Fruit fly (Drosophila melanogaster) whole organism, embryonic: ENCODE data around the gene Pisd.

Experiments used
- ATbp ChIP-seq: fragments of 200-800 bp; sonication (Bioruptor generic); optimal IDR thresholded peaks from 2 replicates; lab custom pipeline; 2017; ENCODE audit warnings: missing biosample characterization, mild to moderate bottlenecking, missing genetic modification characterization, missing genetic modification reagents
- Ada2b ChIP-seq: fragments of 200-800 bp; sonication (Bioruptor generic); IDR thresholded peaks from 2 replicates; pipeline ENCODE4 v1.3.6; 2022; ENCODE audit warnings: missing biosample characterization, missing genetic modification characterization
- BtbVII ChIP-seq: fragments of 200-800 bp; sonication (Bioruptor generic); optimal IDR thresholded peaks from 3 replicates; lab custom pipeline; 2017; ENCODE audit warnings: missing biosample characterization, mild to moderate bottlenecking, missing genetic modification characterization
- CG10267 ChIP-seq: fragments of 200-800 bp; sonication (Bioruptor generic); optimal IDR thresholded peaks from 2 replicates; lab custom pipeline; 2018; ENCODE audit warnings: missing biosample characterization, mild to moderate bottlenecking, missing genetic modification characterization, moderate library complexity
- CG1233 ChIP-seq: fragments of 200-800 bp; sonication (Bioruptor generic); optimal IDR thresholded peaks from 4 replicates; lab custom pipeline; 2018; ENCODE audit warnings: missing biosample characterization, mild to moderate bottlenecking, missing genetic modification characterization
- CG13296 ChIP-seq: fragments of 200-800 bp; sonication (Bioruptor generic); optimal IDR thresholded peaks from 3 replicates; lab custom pipeline; 2018; ENCODE audit warnings: missing biosample characterization, mild to moderate bottlenecking, missing genetic modification characterization
- CG1602 ChIP-seq: fragments of 200-800 bp; sonication (Bioruptor generic); optimal IDR thresholded peaks from 3 replicates; lab custom pipeline; 2016; ENCODE audit warnings: missing biosample characterization, missing genetic modification characterization
- CG1603 ChIP-seq: fragments of 200-800 bp; sonication (Bioruptor generic); optimal IDR thresholded peaks from 2 replicates; lab custom pipeline; 2019; ENCODE audit warnings: missing biosample characterization, mild to moderate bottlenecking, missing genetic modification characterization, moderate library complexity
- CG17328 ChIP-seq: fragments of 200-800 bp; sonication (Bioruptor generic); IDR thresholded peaks from 2 replicates; pipeline ENCODE4 v1.3.6; 2022; ENCODE audit warnings: missing biosample characterization, missing genetic modification characterization
- CG18599 ChIP-seq: fragments of 200-800 bp; sonication (Bioruptor generic); optimal IDR thresholded peaks from 3 replicates; lab custom pipeline; 2017; ENCODE audit warnings: missing biosample characterization, missing genetic modification characterization, mild to moderate bottlenecking, moderate library complexity, missing genetic modification reagents
- CG42726 ChIP-seq: fragments of 200-800 bp; sonication (Bioruptor generic); IDR thresholded peaks from 2 replicates; pipeline ENCODE4 v1.3.6; 2022; ENCODE audit warnings: missing biosample characterization, missing genetic modification characterization; ENCODE audit not compliant: partially characterized antibody
- CG4404 ChIP-seq: fragments of 200-800 bp; sonication (Bioruptor generic); IDR thresholded peaks from 2 replicates; pipeline ENCODE4 v1.3.6; 2022; ENCODE audit warnings: missing biosample characterization, missing genetic modification characterization
- CG4424 ChIP-seq: fragments of 200-800 bp; sonication (Bioruptor generic); optimal IDR thresholded peaks from 3 replicates; lab custom pipeline; 2016; ENCODE audit warnings: missing biosample characterization, missing genetic modification characterization
- CG4730 ChIP-seq: fragments of 200-800 bp; sonication (Bioruptor generic); IDR thresholded peaks from 2 replicates; pipeline ENCODE4 v1.3.6; 2022; ENCODE audit warnings: missing biosample characterization, missing genetic modification characterization
- CG7963 ChIP-seq: fragments of 200-800 bp; sonication (Bioruptor generic); IDR thresholded peaks from 3 replicates; pipeline ENCODE4 v1.3.6; 2022; ENCODE audit warnings: missing biosample characterization, missing genetic modification characterization; ENCODE audit not compliant: partially characterized antibody
- CG9609 ChIP-seq: fragments of 200-800 bp; sonication (Bioruptor generic); optimal IDR thresholded peaks from 3 replicates; lab custom pipeline; 2016; ENCODE audit warnings: missing biosample characterization, missing genetic modification characterization
- CG9797 ChIP-seq: fragments of 200-800 bp; sonication (Bioruptor generic); optimal IDR thresholded peaks from 3 replicates; lab custom pipeline; 2018; ENCODE audit warnings: missing biosample characterization, mild to moderate bottlenecking, missing genetic modification characterization
- CkIIα-i1 ChIP-seq: fragments of 200-800 bp; sonication (Bioruptor generic); IDR thresholded peaks from 2 replicates; pipeline ENCODE4 v1.3.6; 2022; ENCODE audit warnings: missing biosample characterization, missing genetic modification characterization
- CoRest ChIP-seq: fragments of 200-800 bp; sonication (Bioruptor generic); optimal IDR thresholded peaks from 3 replicates; lab custom pipeline; 2018; ENCODE audit warnings: missing biosample characterization, mild to moderate bottlenecking, missing genetic modification characterization, moderate library complexity
- ERR ChIP-seq: fragments of 200-800 bp; sonication (Bioruptor generic); optimal IDR thresholded peaks from 2 replicates; lab custom pipeline; 2016; ENCODE audit warnings: missing biosample characterization, missing genetic modification characterization
- Ets97D ChIP-seq: fragments of 200-800 bp; sonication (Bioruptor generic); optimal IDR thresholded peaks from 3 replicates; lab custom pipeline; 2016; ENCODE audit warnings: missing biosample characterization, missing genetic modification characterization
- Gug ChIP-seq: fragments of 200-800 bp; sonication (Bioruptor generic); IDR thresholded peaks from 4 replicates; pipeline ENCODE4 v1.3.6; 2022; ENCODE audit warnings: missing biosample characterization, missing genetic modification characterization
- H15 ChIP-seq: fragments of 200-800 bp; sonication (Bioruptor generic); IDR thresholded peaks from 3 replicates; pipeline ENCODE4 v1.3.6; 2022; ENCODE audit warnings: missing biosample characterization, missing genetic modification characterization
- HLHmδ ChIP-seq: fragments of 200-800 bp; sonication (Bioruptor generic); optimal IDR thresholded peaks from 2 replicates; lab custom pipeline; 2018; ENCODE audit warnings: missing biosample characterization, mild to moderate bottlenecking, missing genetic modification characterization, moderate library complexity
- Max ChIP-seq: fragments of 200-800 bp; sonication (Bioruptor generic); optimal IDR thresholded peaks from 2 replicates; lab custom pipeline; 2016; ENCODE audit warnings: missing biosample characterization, mild to moderate bottlenecking, missing genetic modification characterization
- Myb ChIP-seq: fragments of 200-800 bp; sonication (Bioruptor generic); optimal IDR thresholded peaks from 2 replicates; lab custom pipeline; 2016; ENCODE audit warnings: missing biosample characterization, missing genetic modification characterization
- NC2α ChIP-seq: fragments of 200-800 bp; sonication (Bioruptor generic); optimal IDR thresholded peaks from 2 replicates; lab custom pipeline; 2016; ENCODE audit warnings: missing biosample characterization, missing genetic modification characterization
- PHDP ChIP-seq: fragments of 200-800 bp; sonication (Bioruptor generic); optimal IDR thresholded peaks from 3 replicates; lab custom pipeline; 2018; ENCODE audit warnings: missing biosample characterization, mild to moderate bottlenecking, missing genetic modification characterization, moderate library complexity
- ab ChIP-seq: fragments of 200-800 bp; sonication (Bioruptor generic); optimal IDR thresholded peaks from 2 replicates; lab custom pipeline; 2016; ENCODE audit warnings: missing biosample characterization, missing genetic modification characterization
- btn ChIP-seq: fragments of 200-800 bp; sonication (Bioruptor generic); optimal IDR thresholded peaks from 2 replicates; lab custom pipeline; 2016; ENCODE audit warnings: missing biosample characterization, missing genetic modification characterization
- caup ChIP-seq: fragments of 200-800 bp; sonication (Bioruptor generic); optimal IDR thresholded peaks from 3 replicates; lab custom pipeline; 2017; ENCODE audit warnings: missing biosample characterization, mild to moderate bottlenecking, missing genetic modification characterization, moderate library complexity; ENCODE audit not compliant: severe bottlenecking
- dpn ChIP-seq, 2 experiments: fragments of 200-800 bp; sonication (Bioruptor generic); optimal IDR thresholded peaks; 3 replicates each; lab custom pipeline; 2016; ENCODE audit warnings: missing biosample characterization in 2 of 2, missing genetic modification characterization in 2 of 2
- esg ChIP-seq: fragments of 200-800 bp; sonication (Bioruptor generic); conservative IDR thresholded peaks from 2 replicates; pipeline ENCODE4 v1.3.6; 2022; ENCODE audit warnings: missing biosample characterization, missing genetic modification characterization
- hbn ChIP-seq: fragments of 200-800 bp; sonication (Bioruptor generic); IDR thresholded peaks from 2 replicates; pipeline ENCODE4 v1.3.6; 2022; ENCODE audit warnings: missing biosample characterization, missing genetic modification characterization; ENCODE audit not compliant: partially characterized antibody
- ken ChIP-seq: fragments of 200-800 bp; sonication (Bioruptor generic); IDR thresholded peaks from 3 replicates; pipeline ENCODE4 v1.3.6; 2022; ENCODE audit warnings: missing biosample characterization, missing genetic modification characterization
- nmo ChIP-seq: fragments of 200-800 bp; sonication (Bioruptor generic); optimal IDR thresholded peaks from 2 replicates; lab custom pipeline; 2018; ENCODE audit warnings: missing biosample characterization, mild to moderate bottlenecking, missing genetic modification characterization, moderate library complexity
- org-1 ChIP-seq: fragments of 200-800 bp; sonication (Bioruptor generic); optimal IDR thresholded peaks from 2 replicates; lab custom pipeline; 2017; ENCODE audit warnings: missing biosample characterization, missing genetic modification characterization
- pfk ChIP-seq: fragments of 200-800 bp; sonication (Bioruptor generic); optimal IDR thresholded peaks from 2 replicates; lab custom pipeline; 2018; ENCODE audit warnings: missing biosample characterization, mild to moderate bottlenecking, missing genetic modification characterization, moderate library complexity
- prd ChIP-seq, 3 experiments: fragments of >200 bp in 2 of 3; fragments of 200-800 bp in 1 of 3; sonication (Bioruptor generic) in 1 of 3; optimal IDR thresholded peaks in 2 of 3; IDR thresholded peaks in 1 of 3; 2 replicates in 2 of 3; 3 replicates in 1 of 3; pipeline versions ENCODE4 v1.3.6 to Lab custom; 2017 to 2022; ENCODE audit warnings: missing biosample characterization in 1 of 3, missing genetic modification characterization in 1 of 3
- salm ChIP-seq: fragments of 200-800 bp; sonication (Bioruptor generic); optimal IDR thresholded peaks from 2 replicates; lab custom pipeline; 2018; ENCODE audit warnings: missing biosample characterization, mild to moderate bottlenecking, missing genetic modification characterization
- stwl ChIP-seq: fragments of 200-800 bp; sonication (Bioruptor generic); optimal IDR thresholded peaks from 3 replicates; lab custom pipeline; 2018; ENCODE audit warnings: missing biosample characterization, mild to moderate bottlenecking, missing genetic modification characterization, moderate library complexity
- sug ChIP-seq: fragments of 200-800 bp; optimal IDR thresholded peaks from 2 replicates; lab custom pipeline; 2019; ENCODE audit warnings: missing biosample characterization, mild to moderate bottlenecking, missing genetic modification characterization, moderate library complexity
- trem ChIP-seq: fragments of 200-800 bp; optimal IDR thresholded peaks from 3 replicates; lab custom pipeline; 2019; ENCODE audit warnings: missing biosample characterization, mild to moderate bottlenecking, missing genetic modification characterization, moderate library complexity
- tup ChIP-seq: fragments of 200-800 bp; sonication (Bioruptor generic); optimal IDR thresholded peaks from 2 replicates; lab custom pipeline; 2016; ENCODE audit warnings: missing biosample characterization, mild to moderate bottlenecking, missing genetic modification characterization, moderate library complexity
- twi ChIP-seq: fragments of 200-800 bp; optimal IDR thresholded peaks from 2 replicates; lab custom pipeline; 2019; ENCODE audit warnings: missing biosample characterization, mild to moderate bottlenecking, missing genetic modification characterization, moderate library complexity
- wor ChIP-seq: fragments of 200-800 bp; sonication (Bioruptor generic); IDR thresholded peaks from 2 replicates; pipeline ENCODE4 v1.3.6; 2022; ENCODE audit warnings: missing biosample characterization, missing genetic modification characterization

Pisd gene

dm6 chr3R:24099039-24100026 lies 48.8 kb downstream of the Pisd start (continued):
- TF ChIP-seq tup (GFP tag; lab: Kevin White, UChicago), result peak; percentile 43
- TF ChIP-seq CG4424 (GFP tag; lab: Kevin White, UChicago), result peak; percentile 72
- peak; percentile 65 for TF ChIP-seq CG1233
- peak; percentile 59 for TF ChIP-seq CG10267 (tag; lab: Kevin White, UChicago)
- peak; percentile 73 for TF ChIP-seq caup
- TF ChIP-seq Ets97D (GFP tag; lab: Kevin White, UChicago), result peak; percentile 44
- TF ChIP-seq CG42726 (GFP tag; lab: Robert Waterston, UW), result no peak
- peak; percentile 68; the same call in 2 of the 3 replicates for TF ChIP-seq ken (GFP tag; lab: Robert Waterston, UW)
- peak; percentile 55 for TF ChIP-seq sug (tag; lab: Kevin White, UChicago)
- TF ChIP-seq Myb (GFP tag; lab: Kevin White, UChicago), result peak; percentile 51
- no peak for TF ChIP-seq prd (optimal IDR thresholded peaks at IDR 0.05; lab: Kevin White, UChicago)
- peak; percentile 89 for TF ChIP-seq prd (GFP tag; IDR thresholded peaks at IDR 0.05; lab: Robert Waterston, UW)
- peak; percentile 89 for TF ChIP-seq Ada2b (GFP tag; lab: Robert Waterston, UW)
- peak; percentile 48 for TF ChIP-seq trem (tag; lab: Kevin White, UChicago)
- no peak for TF ChIP-seq pfk (GFP tag; lab: Kevin White, UChicago)
- peak; percentile 86 for TF ChIP-seq H15
- TF ChIP-seq stwl (tag; lab: Kevin White, UChicago), result no peak
- TF ChIP-seq CG9797 (GFP tag; lab: Kevin White, UChicago), result no peak
- no peak for TF ChIP-seq hbn (GFP tag; lab: Robert Waterston, UW)
- TF ChIP-seq CG17328 (GFP tag; lab: Robert Waterston, UW), result peak; percentile 74
- peak; percentile 41 for TF ChIP-seq BtbVII (GFP tag; lab: Kevin White, UChicago)
- peak; percentile 86 for TF ChIP-seq CG9609 (GFP tag; lab: Kevin White, UChicago)
- no peak for TF ChIP-seq salm
- TF ChIP-seq CG1602 (GFP tag; lab: Kevin White, UChicago), result peak; percentile 64
- TF ChIP-seq CG4730, result peak; percentile 73
- TF ChIP-seq CG13296 (GFP tag; lab: Kevin White, UChicago), result peak; percentile 37
- peak; percentile 77 for TF ChIP-seq CoRest
- peak; percentile 1 for TF ChIP-seq ab (GFP tag; lab: Kevin White, UChicago)
- TF ChIP-seq CG18599, result peak; percentile 80
- TF ChIP-seq twi (tag; lab: Kevin White, UChicago), result peak; percentile 48
- TF ChIP-seq nmo (GFP tag; lab: Kevin White, UChicago), result peak; percentile 77
- no peak for TF ChIP-seq CG7963
- peak; percentile 61; the same call in 1 of the 2 replicates for TF ChIP-seq wor (GFP tag; lab: Robert Waterston, UW)
- peak; percentile 79 for TF ChIP-seq PHDP
- TF ChIP-seq esg (GFP tag; lab: Robert Waterston, UW), result peak; percentile 77
- peak; percentile 36 for TF ChIP-seq org-1 (GFP tag; lab: Kevin White, UChicago)
- TF ChIP-seq CG4404 (GFP tag; lab: Robert Waterston, UW), result peak; percentile 57
- peak; percentile 69; the same call in 2 of the 4 replicates for TF ChIP-seq Gug (GFP tag; lab: Robert Waterston, UW)
- peak; percentile 55 for TF ChIP-seq NC2α (GFP tag; lab: Kevin White, UChicago)
- TF ChIP-seq HLHmδ (GFP tag; lab: Kevin White, UChicago), result no peak
- TF ChIP-seq ERR (GFP tag; lab: Kevin White, UChicago), result peak; percentile 72
- peak; percentile 20 for TF ChIP-seq Max
- peak; percentile 40 for TF ChIP-seq ATbp
- peak; percentile 61; the same call in 1 of the 2 replicates for TF ChIP-seq CkIIα-i1
- peak; percentile 82 to 83 for TF ChIP-seq dpn (GFP tag; optimal IDR thresholded peaks at IDR 0.05; lab: Kevin White, UChicago)
- TF ChIP-seq CG1603 (tag; lab: Kevin White, UChicago), result peak; percentile 76
- TF ChIP-seq btn (GFP tag; lab: Kevin White, UChicago), result peak; percentile 57
